Worm (Caenorhabditis elegans) whole organism, mixed stage, embryonic: ENCODE data around the gene ZK1320.7.

ENCODE experiments used
- M03D4.4 ChIP-seq: sonication (generic microtip); optimal IDR thresholded peaks from 2 replicates; lab custom pipeline; 2017; ENCODE audit warnings: mild to moderate bottlenecking, missing genetic modification characterization, missing compliant biosample characterization
- bed-3 ChIP-seq: fragments of 200-800 bp; sonication (Bioruptor generic); optimal IDR thresholded peaks from 3 replicates; lab custom pipeline; 2018; ENCODE audit warnings: mild to moderate bottlenecking, missing genetic modification characterization, moderate library complexity, missing compliant biosample characterization
- blmp-1 ChIP-seq: fragments of 150-350 bp; optimal IDR thresholded peaks from 2 replicates; lab custom pipeline; 2014; ENCODE audit warnings: missing biosample characterization, missing genetic modification characterization
- ceh-39 ChIP-seq: fragments of 150-350 bp; optimal IDR thresholded peaks from 2 replicates; lab custom pipeline; 2014; ENCODE audit warnings: missing biosample characterization, missing genetic modification characterization
- ceh-43 ChIP-seq: fragments of 200-800 bp; sonication (Bioruptor generic); optimal IDR thresholded peaks from 2 replicates; lab custom pipeline; 2018; ENCODE audit warnings: mild to moderate bottlenecking, missing genetic modification characterization, moderate library complexity, missing compliant biosample characterization
- ceh-83 ChIP-seq: fragments of 200-800 bp; sonication (Bioruptor generic); optimal IDR thresholded peaks from 2 replicates; lab custom pipeline; 2018; ENCODE audit warnings: mild to moderate bottlenecking, missing genetic modification characterization, missing compliant biosample characterization
- ces-1 ChIP-seq: fragments of 150-350 bp; optimal IDR thresholded peaks from 2 replicates; lab custom pipeline; 2014; ENCODE audit warnings: missing biosample characterization, missing genetic modification reagents, missing genetic modification characterization
- cnd-1 ChIP-seq: fragments of 200-800 bp; sonication (Bioruptor generic); optimal IDR thresholded peaks from 2 replicates; lab custom pipeline; 2018; ENCODE audit warnings: mild to moderate bottlenecking, missing genetic modification characterization, missing compliant biosample characterization
- drap-1 ChIP-seq: fragments of 200-800 bp; sonication (Bioruptor generic); optimal IDR thresholded peaks from 3 replicates; lab custom pipeline; 2018; ENCODE audit warnings: mild to moderate bottlenecking, missing genetic modification characterization, missing compliant biosample characterization
- elt-1 ChIP-seq: sonication (generic microtip); optimal IDR thresholded peaks from 2 replicates; lab custom pipeline; 2017; ENCODE audit warnings: missing genetic modification characterization, mild to moderate bottlenecking, missing compliant biosample characterization, antibody characterized with exemption, moderate library complexity, borderline replicate concordance; ENCODE audit not compliant: insufficient read depth
- elt-3 ChIP-seq: fragments of 150-350 bp; optimal IDR thresholded peaks from 2 replicates; lab custom pipeline; 2014; ENCODE audit warnings: missing biosample characterization, missing genetic modification characterization
- flh-1 ChIP-seq: fragments of 200-800 bp; sonication (Bioruptor generic); optimal IDR thresholded peaks from 2 replicates; lab custom pipeline; 2018; ENCODE audit warnings: mild to moderate bottlenecking, missing genetic modification characterization, moderate library complexity, missing compliant biosample characterization
- ham-2 ChIP-seq: fragments of 200-800 bp; sonication (Bioruptor generic); optimal IDR thresholded peaks from 2 replicates; lab custom pipeline; 2018; ENCODE audit warnings: mild to moderate bottlenecking, missing genetic modification characterization, missing compliant biosample characterization
- hlh-1 ChIP-seq: fragments of 150-350 bp; optimal IDR thresholded peaks from 2 replicates; lab custom pipeline; 2014; ENCODE audit warnings: missing biosample characterization, missing genetic modification reagents, missing genetic modification characterization
- lin-13 ChIP-seq: fragments of 150-350 bp; optimal IDR thresholded peaks from 2 replicates; lab custom pipeline; 2014; ENCODE audit warnings: missing biosample characterization, missing genetic modification characterization
- lin-32 ChIP-seq: fragments of 200-800 bp; sonication (Bioruptor generic); optimal IDR thresholded peaks from 2 replicates; lab custom pipeline; 2018; ENCODE audit warnings: mild to moderate bottlenecking, missing genetic modification characterization, missing compliant biosample characterization
- lsy-2 ChIP-seq: fragments of 150-350 bp; optimal IDR thresholded peaks from 2 replicates; lab custom pipeline; 2014; ENCODE audit warnings: missing biosample characterization, missing genetic modification characterization
- mab-5 ChIP-seq: fragments of 150-350 bp; optimal IDR thresholded peaks from 2 replicates; lab custom pipeline; 2014; ENCODE audit warnings: missing biosample characterization, missing genetic modification characterization
- mep-1 ChIP-seq: fragments of 150-350 bp; optimal IDR thresholded peaks from 2 replicates; lab custom pipeline; 2017; ENCODE audit warnings: missing biosample characterization, missing genetic modification reagents, missing genetic modification characterization, inconsistent platforms
- nhr-12 ChIP-seq: fragments of 150-350 bp; optimal IDR thresholded peaks from 2 replicates; lab custom pipeline; 2014; ENCODE audit warnings: missing biosample characterization, missing genetic modification characterization
- nhr-2 ChIP-seq: fragments of 150-350 bp; optimal IDR thresholded peaks from 2 replicates; lab custom pipeline; 2014; ENCODE audit warnings: missing biosample characterization, missing genetic modification characterization
- nhr-237 ChIP-seq: fragments of 150-350 bp; optimal IDR thresholded peaks from 2 replicates; lab custom pipeline; 2014; ENCODE audit warnings: missing biosample characterization, missing genetic modification characterization
- nhr-28 ChIP-seq: fragments of 150-350 bp; optimal IDR thresholded peaks from 2 replicates; lab custom pipeline; 2014; ENCODE audit warnings: missing biosample characterization, missing genetic modification characterization
- nhr-76 ChIP-seq: sonication (generic microtip); optimal IDR thresholded peaks from 2 replicates; lab custom pipeline; 2017; ENCODE audit warnings: missing biosample characterization, missing genetic modification characterization
- pha-4 ChIP-seq: fragments of 150-350 bp; optimal IDR thresholded peaks from 2 replicates; lab custom pipeline; 2018; ENCODE audit warnings: missing biosample characterization, missing genetic modification reagents, missing genetic modification characterization
- sem-2 ChIP-seq: fragments of 200-800 bp; sonication (Bioruptor generic); optimal IDR thresholded peaks from 2 replicates; lab custom pipeline; 2018; ENCODE audit warnings: mild to moderate bottlenecking, missing genetic modification characterization, missing compliant biosample characterization
- snpc-4 ChIP-seq: fragments of 150-350 bp; optimal IDR thresholded peaks from 2 replicates; lab custom pipeline; 2014; ENCODE audit warnings: missing biosample characterization, missing genetic modification characterization
- sptf-1 ChIP-seq: sonication (generic microtip); optimal IDR thresholded peaks from 2 replicates; lab custom pipeline; 2017; ENCODE audit warnings: mild to moderate bottlenecking, missing genetic modification characterization, moderate library complexity, missing compliant biosample characterization
- tbx-8 ChIP-seq: fragments of 200-800 bp; sonication (Bioruptor generic); optimal IDR thresholded peaks from 2 replicates; lab custom pipeline; 2018; ENCODE audit warnings: mild to moderate bottlenecking, missing genetic modification characterization, moderate library complexity, missing compliant biosample characterization
- unc-120 ChIP-seq: sonication (generic microtip); optimal IDR thresholded peaks from 2 replicates; lab custom pipeline; 2017; ENCODE audit warnings: missing genetic modification characterization, missing compliant biosample characterization; ENCODE audit not compliant: poor library complexity, severe bottlenecking
- unc-39 ChIP-seq: fragments of 150-350 bp; optimal IDR thresholded peaks from 2 replicates; lab custom pipeline; 2014; ENCODE audit warnings: missing biosample characterization, missing genetic modification characterization
- unc-62 ChIP-seq: fragments of 150-350 bp; optimal IDR thresholded peaks from 2 replicates; lab custom pipeline; 2014; ENCODE audit warnings: missing biosample characterization, missing genetic modification reagents, missing genetic modification characterization
- zip-8 ChIP-seq: fragments of 150-350 bp; optimal IDR thresholded peaks from 2 replicates; lab custom pipeline; 2014; ENCODE audit warnings: missing biosample characterization, missing genetic modification characterization

Gene ZK1320.7

DNA sequence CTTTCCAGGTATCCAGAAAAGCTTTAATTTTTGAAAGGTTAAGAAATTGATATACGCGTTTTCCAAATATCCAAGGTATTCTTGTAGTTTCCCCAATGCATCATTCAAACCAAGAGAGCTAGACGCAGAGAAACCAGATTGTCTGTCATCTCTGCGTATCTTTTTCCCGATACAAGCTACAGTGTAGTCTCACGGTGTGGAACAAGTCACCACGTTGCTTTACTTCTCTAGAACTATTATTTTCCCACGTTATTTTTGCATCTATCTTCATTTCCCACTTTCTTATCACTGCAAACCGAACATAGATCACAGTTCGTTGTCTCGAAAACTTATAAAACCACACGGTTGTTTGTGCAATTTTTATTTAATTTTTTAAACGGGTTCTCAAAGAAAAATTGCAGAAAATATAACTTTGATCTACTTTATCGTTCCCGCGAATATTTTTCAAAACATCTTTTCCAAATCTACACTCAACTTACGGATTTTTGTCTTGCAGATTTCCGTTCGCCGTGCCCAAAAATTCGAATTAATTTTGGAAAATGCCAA is 15.1 kb upstream of the ZK1320.7 start, which contains the start of gene gstk-1:
TSS of gene gstk-1 (plus strand) at position 496 of the 546 bp plus-strand sequence.
- TF ChIP-seq unc-62 (GFP tag; lab: Kevin White, UChicago) (no peak), cnd-1 (tag; lab: Kevin White, UChicago) (no peak), ces-1 (GFP tag; lab: Kevin White, UChicago) (no peak), pha-4 (tag; lab: Kevin White, UChicago) (no peak), lsy-2 (tag; lab: Kevin White, UChicago) (no peak), sptf-1 (tag; lab: Kevin White, UChicago) (no peak), mep-1 (tag; lab: Kevin White, UChicago) (no peak), flh-1 (no peak), bed-3 (GFP tag; lab: Kevin White, UChicago) (no peak), nhr-28 (tag; lab: Kevin White, UChicago) (no peak), unc-39 (tag; lab: Kevin White, UChicago) (no peak), nhr-2 (no peak), drap-1 (GFP tag; lab: Kevin White, UChicago) (no peak), tbx-8 (GFP tag; lab: Kevin White, UChicago) (no peak), mab-5 (no peak), elt-1 (tag; lab: Kevin White, UChicago) (no peak), ceh-83 (GFP tag; lab: Kevin White, UChicago) (no peak), elt-3 (tag; lab: Kevin White, UChicago) (no peak)

DNA sequence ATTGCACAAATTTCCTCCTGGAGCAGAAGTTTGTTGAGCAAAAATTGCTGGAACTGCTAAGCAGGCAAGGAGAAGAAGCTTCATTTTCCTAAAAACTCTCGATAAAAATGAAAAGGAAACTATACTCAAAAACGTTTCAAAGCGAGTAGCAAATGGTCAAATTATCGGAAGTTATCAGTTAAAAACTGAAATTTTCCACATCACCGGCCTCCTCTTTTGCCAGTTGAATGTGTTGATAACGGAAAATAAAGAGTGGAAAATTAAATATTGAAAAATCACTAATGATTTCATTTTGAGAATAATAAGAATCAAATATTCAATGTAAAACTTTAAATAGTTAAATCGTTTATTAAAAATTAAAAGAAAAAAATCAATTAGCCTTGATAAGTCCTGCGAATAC is 12.5 kb upstream of the ZK1320.7 start, which contains the start of gene ZK1320.2:
TSS of gene ZK1320.2 (minus strand) at position 88 of the 400 bp plus-strand sequence.
- TF ChIP-seq blmp-1 (tag; lab: Kevin White, UChicago) (no peak), pha-4 (tag; lab: Kevin White, UChicago) (no peak), lin-13 (tag; lab: Kevin White, UChicago) (no peak), ceh-43 (no peak), ceh-83 (GFP tag; lab: Kevin White, UChicago) (no peak), ham-2 (GFP tag; lab: Kevin White, UChicago) (no peak), ces-1 (GFP tag; lab: Kevin White, UChicago) (no peak), unc-62 (GFP tag; lab: Kevin White, UChicago) (no peak), cnd-1 (tag; lab: Kevin White, UChicago) (no peak), M03D4.4 (tag; lab: Kevin White, UChicago) (no peak), nhr-76 (tag; lab: Kevin White, UChicago) (no peak), lsy-2 (tag; lab: Kevin White, UChicago) (no peak), drap-1 (GFP tag; lab: Kevin White, UChicago) (no peak), unc-120 (tag; lab: Kevin White, UChicago) (no peak), elt-3 (tag; lab: Kevin White, UChicago) (no peak), snpc-4 (tag; lab: Kevin White, UChicago) (no peak), nhr-12 (no peak), bed-3 (GFP tag; lab: Kevin White, UChicago) (no peak)

DNA sequence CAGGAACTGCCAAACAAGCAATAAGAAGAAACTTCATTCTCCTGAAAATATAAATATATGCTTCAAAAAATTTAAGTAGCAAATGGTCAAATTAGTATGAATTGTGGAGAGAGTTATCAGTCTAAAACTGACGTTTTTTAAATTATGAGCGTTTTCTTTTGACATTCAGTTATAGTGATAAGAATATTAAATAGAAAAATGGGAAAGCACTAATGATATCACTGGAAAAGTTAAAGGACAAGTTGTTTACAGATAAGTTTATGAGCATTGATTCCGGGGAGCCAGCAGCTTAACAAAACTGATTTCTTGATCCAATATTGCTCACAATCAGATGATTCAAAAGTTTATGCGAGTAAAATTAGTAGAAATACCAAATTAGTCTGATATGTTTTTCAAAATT is 11.0 kb upstream of the ZK1320.7 start, which contains the start of gene ZK1320.3:
TSS of gene ZK1320.3 (minus strand) at position 41 of the 400 bp plus-strand sequence.
- TF ChIP-seq bed-3 (GFP tag; lab: Kevin White, UChicago) (no peak), ceh-39 (tag; lab: Kevin White, UChicago) (no peak), M03D4.4 (tag; lab: Kevin White, UChicago) (no peak), ceh-43 (no peak), unc-120 (tag; lab: Kevin White, UChicago) (no peak), zip-8 (no peak), nhr-28 (tag; lab: Kevin White, UChicago) (no peak), lin-13 (tag; lab: Kevin White, UChicago) (no peak), hlh-1 (tag; lab: Kevin White, UChicago) (no peak), ces-1 (GFP tag; lab: Kevin White, UChicago) (no peak), lin-32 (GFP tag; lab: Kevin White, UChicago) (no peak), unc-39 (tag; lab: Kevin White, UChicago) (no peak), mab-5 (no peak), nhr-12 (no peak), sem-2 (GFP tag; lab: Kevin White, UChicago) (no peak), tbx-8 (GFP tag; lab: Kevin White, UChicago) (no peak)

DNA sequence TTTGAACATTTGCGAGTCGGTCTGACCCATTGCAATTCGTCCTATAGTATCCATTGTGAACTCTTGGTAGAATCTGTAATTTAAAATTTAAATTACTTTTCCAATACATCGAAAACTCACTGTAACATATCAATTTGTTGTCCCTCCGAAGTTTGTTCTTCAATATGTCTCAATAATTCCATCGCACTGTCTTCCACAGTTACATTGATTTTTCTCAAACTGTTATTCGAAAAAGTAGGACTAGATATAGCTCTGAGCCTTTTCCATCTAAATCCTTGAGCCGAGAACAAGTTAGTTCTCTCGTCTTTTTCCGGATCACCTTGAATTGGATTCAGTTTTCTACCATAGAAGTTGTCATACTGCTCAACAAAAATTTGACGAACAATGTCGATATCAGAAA is 9.2 kb upstream of the ZK1320.7 start:
- no peak for TF ChIP-seq snpc-4 (tag; lab: Kevin White, UChicago)
- no peak for TF ChIP-seq nhr-237
- no peak for TF ChIP-seq nhr-12
- no peak for TF ChIP-seq ceh-39 (tag; lab: Kevin White, UChicago)
